Worm (Caenorhabditis elegans) whole organism, late embryonic: ENCODE data around the gene T12B3.3.
A peak's percentile ranks its signal among the peaks of the same experiment; 100 is the strongest.

Experiments used
- C38D4.7 ChIP-seq: fragments of 200-800 bp; sonication (Bioruptor generic); optimal IDR thresholded peaks from 2 replicates; lab custom pipeline; 2018; ENCODE audit warnings: mild to moderate bottlenecking, missing genetic modification characterization, moderate library complexity, missing compliant biosample characterization
- F13H6.1 ChIP-seq: sonication (generic microtip); optimal IDR thresholded peaks from 2 replicates; lab custom pipeline; 2016; ENCODE audit warnings: missing genetic modification characterization, missing compliant biosample characterization
- T23F11.4 ChIP-seq: fragments of 200-800 bp; sonication (Bioruptor generic); optimal IDR thresholded peaks from 2 replicates; lab custom pipeline; 2018; ENCODE audit warnings: mild to moderate bottlenecking, missing genetic modification characterization, missing compliant biosample characterization
- ahr-1 ChIP-seq: sonication (generic microtip); optimal IDR thresholded peaks from 2 replicates; lab custom pipeline; 2016; ENCODE audit warnings: missing genetic modification characterization, missing compliant biosample characterization
- ceh-14 ChIP-seq: sonication (generic microtip); optimal IDR thresholded peaks from 2 replicates; lab custom pipeline; 2016; ENCODE audit warnings: missing genotype, missing genetic modification characterization, missing compliant biosample characterization
- ceh-18 ChIP-seq: sonication (generic microtip); optimal IDR thresholded peaks from 2 replicates; lab custom pipeline; 2016; ENCODE audit warnings: missing genetic modification characterization, missing compliant biosample characterization
- ceh-19 ChIP-seq: fragments of 200-800 bp; sonication (Bioruptor generic); optimal IDR thresholded peaks from 2 replicates; lab custom pipeline; 2018; ENCODE audit warnings: mild to moderate bottlenecking, missing genetic modification characterization, missing compliant biosample characterization
- ceh-2 ChIP-seq: sonication (generic microtip); optimal IDR thresholded peaks from 2 replicates; lab custom pipeline; 2016; ENCODE audit warnings: missing genotype, missing genetic modification characterization, missing compliant biosample characterization
- ceh-31 ChIP-seq: sonication (generic microtip); optimal IDR thresholded peaks from 2 replicates; lab custom pipeline; 2016; ENCODE audit warnings: missing genetic modification characterization, missing compliant biosample characterization
- ceh-34 ChIP-seq: sonication (generic microtip); optimal IDR thresholded peaks from 2 replicates; lab custom pipeline; 2016; ENCODE audit warnings: mild to moderate bottlenecking, missing genetic modification characterization, missing compliant biosample characterization
- ceh-48 ChIP-seq: sonication (generic microtip); optimal IDR thresholded peaks from 2 replicates; lab custom pipeline; 2016; ENCODE audit warnings: missing genetic modification characterization, inconsistent platforms, missing compliant biosample characterization
- elt-2 ChIP-seq: sonication (generic microtip); optimal IDR thresholded peaks from 2 replicates; lab custom pipeline; 2016; ENCODE audit warnings: missing genetic modification reagents, missing genetic modification characterization, missing compliant biosample characterization
- ets-4 ChIP-seq: sonication (generic microtip); optimal IDR thresholded peaks from 2 replicates; lab custom pipeline; 2016; ENCODE audit warnings: missing genetic modification characterization, missing compliant biosample characterization
- fax-1 ChIP-seq: sonication (generic microtip); optimal IDR thresholded peaks from 2 replicates; lab custom pipeline; 2016; ENCODE audit warnings: missing genotype, missing genetic modification characterization, missing compliant biosample characterization
- fkh-10 ChIP-seq: fragments of 150-350 bp; optimal IDR thresholded peaks from 2 replicates; lab custom pipeline; 2014; ENCODE audit warnings: missing biosample characterization, missing genetic modification reagents, missing genetic modification characterization
- hlh-15 ChIP-seq: sonication (generic microtip); optimal IDR thresholded peaks from 2 replicates; lab custom pipeline; 2016; ENCODE audit warnings: missing genetic modification characterization, missing compliant biosample characterization
- hlh-6 ChIP-seq: sonication (generic microtip); optimal IDR thresholded peaks from 2 replicates; lab custom pipeline; 2016; ENCODE audit warnings: missing genotype, missing genetic modification characterization, missing compliant biosample characterization
- lin-11 ChIP-seq: fragments of 200-800 bp; sonication (Bioruptor generic); optimal IDR thresholded peaks from 2 replicates; lab custom pipeline; 2018; ENCODE audit warnings: mild to moderate bottlenecking, missing genetic modification characterization, missing compliant biosample characterization
- madf-2 ChIP-seq: sonication (generic microtip); optimal IDR thresholded peaks from 2 replicates; lab custom pipeline; 2017; ENCODE audit warnings: missing genetic modification characterization, missing compliant biosample characterization
- nfya-1 ChIP-seq: sonication (generic microtip); optimal IDR thresholded peaks from 2 replicates; lab custom pipeline; 2017; ENCODE audit warnings: missing genetic modification characterization, mild to moderate bottlenecking, missing compliant biosample characterization, antibody characterized with exemption, moderate library complexity
- nhr-11 ChIP-seq: fragments of 150-350 bp; optimal IDR thresholded peaks from 2 replicates; lab custom pipeline; 2014; ENCODE audit warnings: missing biosample characterization, missing genetic modification characterization
- npax-4 ChIP-seq: sonication (generic microtip); optimal IDR thresholded peaks from 2 replicates; lab custom pipeline; 2016; ENCODE audit warnings: missing genetic modification characterization, missing compliant biosample characterization
- pag-3 ChIP-seq: sonication (generic microtip); optimal IDR thresholded peaks from 2 replicates; lab custom pipeline; 2016; ENCODE audit warnings: missing compliant biosample characterization, missing genetic modification characterization, borderline replicate concordance
- pqm-1 ChIP-seq: sonication (generic microtip); optimal IDR thresholded peaks from 2 replicates; lab custom pipeline; 2016; ENCODE audit warnings: missing genetic modification characterization, missing compliant biosample characterization
- pros-1 ChIP-seq: fragments of 150-350 bp; optimal IDR thresholded peaks from 2 replicates; lab custom pipeline; 2014; ENCODE audit warnings: missing biosample characterization, missing genetic modification reagents, missing genetic modification characterization
- rnt-1 ChIP-seq: sonication (generic microtip); optimal IDR thresholded peaks from 2 replicates; lab custom pipeline; 2016; ENCODE audit warnings: missing genetic modification characterization, missing compliant biosample characterization
- sdc-2 ChIP-seq: sonication (generic microtip); optimal IDR thresholded peaks from 2 replicates; lab custom pipeline; 2016; ENCODE audit warnings: missing genotype, missing genetic modification characterization, missing compliant biosample characterization
- sox-2 ChIP-seq: fragments of 200-800 bp; sonication (Bioruptor generic); IDR thresholded peaks from 2 replicates; pipeline ENCODE4 v1.3.6; 2022; ENCODE audit warnings: missing genetic modification reagents, missing genetic modification characterization, missing compliant biosample characterization
- syd-9 ChIP-seq: sonication (generic microtip); optimal IDR thresholded peaks from 2 replicates; lab custom pipeline; 2016; ENCODE audit warnings: mild to moderate bottlenecking, missing genetic modification characterization, moderate library complexity, missing compliant biosample characterization
- tbx-2 ChIP-seq: sonication (generic microtip); optimal IDR thresholded peaks from 2 replicates; lab custom pipeline; 2016; ENCODE audit warnings: missing genetic modification characterization, missing compliant biosample characterization
- tbx-7 ChIP-seq: sonication (generic microtip); optimal IDR thresholded peaks from 2 replicates; lab custom pipeline; 2016; ENCODE audit warnings: missing genotype, missing genetic modification characterization, missing compliant biosample characterization
- ttx-3 ChIP-seq: sonication (generic microtip); optimal IDR thresholded peaks from 2 replicates; lab custom pipeline; 2016; ENCODE audit warnings: missing genetic modification reagents, missing genetic modification characterization, missing compliant biosample characterization
- unc-3 ChIP-seq, 2 experiments: fragments of 200-800 bp in 1 of 2; sonication (Bioruptor generic) in 1 of 2; sonication (generic microtip) in 1 of 2; conservative IDR thresholded peaks in 1 of 2; optimal IDR thresholded peaks in 1 of 2; 2 replicates each; pipeline versions ENCODE4 v1.3.6 to Lab custom; 2016 to 2022; ENCODE audit warnings: missing compliant biosample characterization in 2 of 2, missing genetic modification characterization in 2 of 2, missing genetic modification reagents in 1 of 2
- unc-42 ChIP-seq: sonication (generic microtip); optimal IDR thresholded peaks from 2 replicates; lab custom pipeline; 2016; ENCODE audit warnings: missing genotype, missing genetic modification characterization, missing compliant biosample characterization
- unc-55 ChIP-seq: sonication (generic microtip); optimal IDR thresholded peaks from 2 replicates; lab custom pipeline; 2017; ENCODE audit warnings: missing biosample characterization, missing genetic modification reagents, missing genetic modification characterization
- unc-86 ChIP-seq: sonication (generic microtip); optimal IDR thresholded peaks from 2 replicates; lab custom pipeline; 2016; ENCODE audit warnings: missing genetic modification characterization, missing compliant biosample characterization

T12B3.3 gene

DNA sequence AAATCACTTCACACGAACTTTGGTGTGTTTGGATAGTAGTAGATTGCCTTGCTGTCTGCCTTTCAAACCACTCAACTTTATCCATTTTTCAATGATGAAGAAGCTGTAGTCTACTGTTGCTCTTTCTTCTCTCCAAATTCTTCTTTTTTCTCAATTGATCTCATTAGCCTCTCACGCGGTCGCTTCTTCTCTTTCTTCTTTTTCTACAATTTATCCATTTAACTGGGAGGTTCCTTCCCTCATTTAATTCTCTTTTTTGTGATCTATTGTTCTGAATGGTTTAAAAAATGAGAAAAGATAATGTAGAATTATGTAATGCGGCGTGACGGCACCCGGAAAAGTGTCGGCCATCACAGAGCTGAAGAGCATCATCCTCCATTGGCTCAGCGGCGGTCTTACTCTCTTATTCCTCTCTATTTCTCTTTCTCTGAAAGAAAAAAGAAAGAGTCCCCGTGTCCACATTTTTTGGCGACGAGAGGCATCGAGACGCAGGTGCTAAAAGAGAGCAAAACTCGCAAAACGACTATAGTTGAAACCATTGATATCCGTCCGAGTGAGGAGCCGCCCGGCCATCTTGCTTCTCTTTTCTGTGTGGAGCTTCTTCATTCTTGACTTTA, 25.7 kb downstream of the T12B3.3 start:
- TF ChIP-seq unc-86 (tag; lab: Kevin White, UChicago) (no peak), ceh-18 (peak; percentile 39), unc-42 (peak; percentile 82), nfya-1 (tag; lab: Kevin White, UChicago) (peak; percentile 21), tbx-2 (tag; lab: Kevin White, UChicago) (peak; percentile 24)

DNA sequence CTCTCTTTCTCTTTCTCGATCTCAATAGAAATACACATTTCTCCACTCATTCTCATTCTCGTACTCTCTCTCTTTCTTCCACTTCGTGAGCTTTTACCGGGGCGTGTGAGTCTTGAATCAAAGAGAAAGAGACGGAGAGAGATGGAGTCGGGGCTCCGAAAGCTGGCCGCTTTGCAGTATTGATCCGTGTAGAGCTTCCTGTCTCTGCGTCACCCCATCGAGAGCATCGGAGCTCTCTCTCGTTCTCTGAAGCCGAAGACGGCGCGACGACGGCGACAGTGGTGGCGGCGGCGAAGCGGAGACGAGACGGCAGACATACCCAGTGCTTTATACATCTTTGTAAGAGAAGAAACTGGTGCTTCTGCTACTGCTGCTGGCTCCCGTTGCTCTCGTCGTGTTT, 27.1 kb downstream of the T12B3.3 start:
- peak; percentile 48 for TF ChIP-seq unc-55
- TF ChIP-seq madf-2 (tag; lab: Kevin White, UChicago): peak; percentile 22
- no peak for TF ChIP-seq npax-4 (tag; lab: Kevin White, UChicago)
- TF ChIP-seq lin-11: no peak
- peak; percentile 7 for TF ChIP-seq C38D4.7 (GFP tag; lab: Kevin White, UChicago)
- no peak for TF ChIP-seq ets-4 (tag; lab: Kevin White, UChicago)
- peak; percentile 27 for TF ChIP-seq syd-9 (tag; lab: Kevin White, UChicago)
- peak; percentile 20 for TF ChIP-seq ceh-2
- no peak for TF ChIP-seq sox-2 (GFP tag; lab: Robert Waterston, UW)
- TF ChIP-seq ceh-18: peak; percentile 71
- TF ChIP-seq ceh-31 (tag; lab: Kevin White, UChicago): peak; percentile 91
- TF ChIP-seq fax-1 (tag; lab: Kevin White, UChicago): peak; percentile 41
- TF ChIP-seq sdc-2 (tag; lab: Kevin White, UChicago): peak; percentile 6
- peak; percentile 66 for TF ChIP-seq ceh-34 (tag; lab: Kevin White, UChicago)
- peak; percentile 56 for TF ChIP-seq rnt-1 (tag; lab: Kevin White, UChicago)
- no peak for TF ChIP-seq ttx-3 (tag; lab: Kevin White, UChicago)
- TF ChIP-seq pqm-1: no peak
- TF ChIP-seq fkh-10 (GFP tag; lab: Kevin White, UChicago): peak; percentile 58
- no peak for TF ChIP-seq hlh-15 (tag; lab: Kevin White, UChicago)
- TF ChIP-seq ceh-19: peak; percentile 61
- peak; percentile 87 for TF ChIP-seq nfya-1 (tag; lab: Kevin White, UChicago)
- TF ChIP-seq ceh-48: peak; percentile 94
- TF ChIP-seq pag-3: peak; percentile 54
- TF ChIP-seq ceh-14 (tag; lab: Kevin White, UChicago): peak; percentile 76
- peak; percentile 67 for TF ChIP-seq unc-42
- peak; percentile 20 for TF ChIP-seq hlh-6 (tag; lab: Kevin White, UChicago)
- TF ChIP-seq pros-1 (tag; lab: Kevin White, UChicago): peak; percentile 34
- TF ChIP-seq tbx-2 (tag; lab: Kevin White, UChicago): peak; percentile 75

DNA sequence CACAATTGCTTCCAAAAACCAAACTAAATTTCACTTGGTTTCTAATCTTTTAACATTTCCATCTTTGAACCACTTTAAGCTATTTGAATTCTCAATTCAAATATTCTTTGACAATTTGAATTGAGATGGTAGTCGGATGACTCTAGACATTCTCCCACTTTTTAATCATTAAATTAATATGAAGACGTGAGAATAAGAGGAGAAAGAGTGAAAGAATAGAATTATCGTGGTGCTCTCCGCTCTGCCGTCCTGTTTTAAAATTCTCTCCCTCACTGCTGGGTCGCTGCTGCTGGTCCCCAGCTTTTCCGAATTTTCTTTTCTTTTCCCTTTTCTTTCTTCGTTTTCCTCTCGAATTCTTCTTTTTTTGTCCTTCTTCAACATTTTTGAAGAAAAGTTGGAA, 28.5 kb downstream of the T12B3.3 start:
- peak; percentile 11 for TF ChIP-seq ceh-31 (tag; lab: Kevin White, UChicago)
- no peak for TF ChIP-seq unc-55
- no peak for TF ChIP-seq nhr-11 (tag; lab: Kevin White, UChicago)
- no peak for TF ChIP-seq hlh-15 (tag; lab: Kevin White, UChicago)
- TF ChIP-seq tbx-7 (tag; lab: Kevin White, UChicago): no peak
- peak; percentile 61 for TF ChIP-seq unc-42
- no peak for TF ChIP-seq elt-2

DNA sequence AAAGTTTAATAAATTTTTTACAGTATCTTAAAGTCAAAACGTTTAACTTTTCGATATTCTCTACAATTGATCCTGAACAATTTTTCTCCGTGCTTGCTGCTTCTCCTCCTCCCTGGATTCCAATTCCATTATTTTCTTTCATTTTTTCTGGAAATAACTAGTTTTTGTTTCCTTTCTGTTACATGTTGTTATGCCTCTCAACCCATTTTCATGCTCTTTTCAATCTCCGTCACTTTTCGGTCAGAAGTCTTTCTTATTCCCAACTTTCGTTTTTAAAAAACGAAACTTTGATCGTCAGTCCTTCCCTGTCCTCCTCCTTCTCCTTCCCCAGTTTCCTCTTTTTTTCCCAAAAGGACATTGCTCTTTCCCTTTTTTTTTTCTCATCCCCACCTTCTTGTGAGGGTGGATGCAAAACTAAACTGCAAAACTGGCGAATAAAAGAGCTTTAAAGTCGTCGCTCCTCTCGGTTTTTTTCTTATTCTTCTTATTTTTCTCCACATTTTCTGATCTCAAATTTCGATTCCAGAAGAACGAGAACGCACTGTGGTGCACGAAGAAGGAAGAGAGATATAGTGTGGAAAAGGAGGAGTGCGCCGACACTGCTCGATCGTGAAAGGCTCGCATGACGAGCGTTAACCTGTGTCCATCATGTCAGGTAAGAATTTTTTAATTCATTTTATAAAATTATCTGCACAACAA, 30.1 kb downstream of the T12B3.3 start, which contains the start of the genes C48A7.16 and egl-19:
Gene C48A7.16, plus strand, starts transcription at position 544 of the 699 bp plus-strand sequence.
Gene egl-19, plus strand, starts transcription at position 649 of the 699 bp plus-strand sequence.
- TF ChIP-seq unc-42 (no peak), F13H6.1 (tag; lab: Kevin White, UChicago) (no peak), unc-3 (GFP tag; conservative IDR thresholded peaks at IDR 0.05; lab: Robert Waterston, UW) (no peak), unc-3 (tag; optimal IDR thresholded peaks at IDR 0.05; lab: Kevin White, UChicago) (no peak), T23F11.4 (no peak), ahr-1 (tag; lab: Kevin White, UChicago) (no peak), ceh-34 (tag; lab: Kevin White, UChicago) (no peak)
- TF ChIP-seq, all 69 proteins: peak for 0
